Worm (Caenorhabditis elegans) whole organism, young adult: ENCODE results near the gene fic-1.
A peak's percentile ranks its signal among the peaks of the same experiment; 100 is the strongest.

Experiments
- B0336.3 ChIP-seq: fragments of 200-800 bp; sonication (Bioruptor generic); IDR thresholded peaks from 2 replicates; pipeline ENCODE4 v1.3.6; 2022; ENCODE audit warnings: missing genetic modification characterization, missing compliant biosample characterization
- C06A6.2 ChIP-seq: fragments of 200-800 bp; sonication (Bioruptor generic); conservative IDR thresholded peaks from 2 replicates; pipeline ENCODE4 v1.3.6; 2022; ENCODE audit warnings: missing genetic modification characterization, missing compliant biosample characterization
- C17E4.6 ChIP-seq: fragments of 200-800 bp; sonication (Bioruptor generic); IDR thresholded peaks from 2 replicates; pipeline ENCODE4 v1.3.6; 2022; ENCODE audit warnings: missing genetic modification reagents, missing genetic modification characterization, missing compliant biosample characterization
- F49E8.2 ChIP-seq: sonication (generic microtip); optimal IDR thresholded peaks from 3 replicates; lab custom pipeline; 2017; ENCODE audit warnings: missing genetic modification characterization, mild to moderate bottlenecking, missing compliant biosample characterization, antibody characterized with exemption, moderate library complexity; ENCODE audit not compliant: insufficient read depth
- F52B5.7 ChIP-seq: sonication (generic microtip); optimal IDR thresholded peaks from 2 replicates; lab custom pipeline; 2016; ENCODE audit warnings: mild to moderate bottlenecking, missing genetic modification characterization, missing compliant biosample characterization
- F55B11.4 ChIP-seq: sonication (generic microtip); optimal IDR thresholded peaks from 2 replicates; lab custom pipeline; 2016; ENCODE audit warnings: missing compliant biosample characterization, missing genetic modification characterization, borderline replicate concordance; ENCODE audit not compliant: insufficient read depth
- F57A8.1 ChIP-seq: fragments of 200-800 bp; sonication (Bioruptor generic); optimal IDR thresholded peaks from 2 replicates; lab custom pipeline; 2018; ENCODE audit warnings: mild to moderate bottlenecking, missing genetic modification characterization, moderate library complexity, missing compliant biosample characterization
- K12H6.12 ChIP-seq: fragments of 200-800 bp; sonication (Bioruptor generic); optimal IDR thresholded peaks from 2 replicates; lab custom pipeline; 2018; ENCODE audit warnings: mild to moderate bottlenecking, missing genetic modification characterization, missing compliant biosample characterization
- T07F8.4 ChIP-seq: sonication (generic microtip); optimal IDR thresholded peaks from 2 replicates; lab custom pipeline; 2016; ENCODE audit warnings: mild to moderate bottlenecking, missing genetic modification characterization, moderate library complexity, missing compliant biosample characterization
- Y53G8AR.9 ChIP-seq: fragments of 200-800 bp; sonication (Bioruptor generic); conservative IDR thresholded peaks from 2 replicates; pipeline ENCODE4 v1.3.6; 2022; ENCODE audit warnings: missing genetic modification reagents, missing genetic modification characterization, missing compliant biosample characterization
- Y95B8A.8 ChIP-seq: fragments of 200-800 bp; sonication (Bioruptor generic); IDR thresholded peaks from 2 replicates; pipeline ENCODE4 v1.3.6; 2022; ENCODE audit warnings: missing genetic modification reagents, missing genetic modification characterization, missing compliant biosample characterization
- ZK185.1 ChIP-seq: sonication (generic microtip); optimal IDR thresholded peaks from 2 replicates; lab custom pipeline; 2016; ENCODE audit warnings: mild to moderate bottlenecking, missing genetic modification characterization, missing compliant biosample characterization; ENCODE audit not compliant: poor library complexity, severe bottlenecking
- ama-1 ChIP-seq, 3 experiments: fragments of 150-350 bp in 1 of 3; sonication (generic microtip) in 2 of 3; optimal IDR thresholded peaks; 2 replicates each; lab custom pipeline; 2014 to 2018; ENCODE audit warnings: missing biosample characterization in 2 of 3, missing genetic modification characterization in 2 of 3, missing genetic modification reagents in 2 of 3
- atf-7 ChIP-seq: sonication (generic microtip); optimal IDR thresholded peaks from 2 replicates; lab custom pipeline; 2017; ENCODE audit warnings: mild to moderate bottlenecking, missing genetic modification characterization, missing compliant biosample characterization
- attf-5 ChIP-seq: fragments of 200-800 bp; sonication (Bioruptor generic); optimal IDR thresholded peaks from 2 replicates; lab custom pipeline; 2018; ENCODE audit warnings: mild to moderate bottlenecking, missing genetic modification characterization, missing compliant biosample characterization
- cebp-1 ChIP-seq, 2 experiments: fragments of 200-800 bp in 1 of 2; sonication (Bioruptor generic) in 1 of 2; sonication (generic microtip) in 1 of 2; IDR thresholded peaks in 1 of 2; optimal IDR thresholded peaks in 1 of 2; 2 replicates each; pipeline versions ENCODE4 v1.3.6 to Lab custom; 2017 to 2022; ENCODE audit warnings: missing compliant biosample characterization in 2 of 2, missing genetic modification characterization in 2 of 2, mild to moderate bottlenecking in 1 of 2, missing genetic modification reagents in 1 of 2, moderate library complexity in 1 of 2
- cebp-2 ChIP-seq: fragments of 200-800 bp; sonication (Bioruptor generic); IDR thresholded peaks from 2 replicates; pipeline ENCODE4 v1.3.6; 2022; ENCODE audit warnings: missing genetic modification characterization, missing compliant biosample characterization
- ceh-27 ChIP-seq: fragments of 200-800 bp; sonication (Bioruptor generic); optimal IDR thresholded peaks from 2 replicates; lab custom pipeline; 2018; ENCODE audit warnings: mild to moderate bottlenecking, missing genetic modification characterization, moderate library complexity, missing compliant biosample characterization
- ceh-40 ChIP-seq: fragments of 200-800 bp; sonication (Bioruptor generic); IDR thresholded peaks from 2 replicates; pipeline ENCODE4 v1.3.6; 2022; ENCODE audit warnings: missing genetic modification characterization, missing compliant biosample characterization
- die-1 ChIP-seq: sonication (generic microtip); optimal IDR thresholded peaks from 2 replicates; lab custom pipeline; 2016; ENCODE audit warnings: missing genotype, mild to moderate bottlenecking, missing genetic modification characterization, missing compliant biosample characterization
- dpl-1 ChIP-seq: fragments of 150-350 bp; optimal IDR thresholded peaks from 2 replicates; lab custom pipeline; 2014; ENCODE audit warnings: missing biosample characterization, missing genetic modification reagents, missing genetic modification characterization
- egrh-3 ChIP-seq: fragments of 200-800 bp; sonication (Bioruptor generic); IDR thresholded peaks from 2 replicates; pipeline ENCODE4 v1.3.6; 2022; ENCODE audit warnings: missing genetic modification reagents, missing genetic modification characterization, missing compliant biosample characterization
- gei-17 ChIP-seq: fragments of 200-800 bp; sonication (Bioruptor generic); optimal IDR thresholded peaks from 2 replicates; lab custom pipeline; 2018; ENCODE audit warnings: mild to moderate bottlenecking, missing genetic modification characterization, missing compliant biosample characterization
- hmg-1.2 ChIP-seq: fragments of 200-800 bp; sonication (Bioruptor generic); IDR thresholded peaks from 2 replicates; pipeline ENCODE4 v1.3.6; 2022; ENCODE audit warnings: missing genetic modification reagents, missing genetic modification characterization, missing compliant biosample characterization
- hmg-20 ChIP-seq: fragments of 200-800 bp; sonication (Bioruptor generic); IDR thresholded peaks from 2 replicates; pipeline ENCODE4 v1.3.6; 2022; ENCODE audit warnings: missing genetic modification reagents, missing genetic modification characterization, missing compliant biosample characterization
- let-607 ChIP-seq, 2 experiments: fragments of 200-800 bp in 1 of 2; sonication (Bioruptor generic) in 1 of 2; sonication (generic microtip) in 1 of 2; optimal IDR thresholded peaks; 2 replicates each; lab custom pipeline; 2016 to 2018; ENCODE audit warnings: mild to moderate bottlenecking in 2 of 2, missing compliant biosample characterization in 2 of 2, missing genetic modification characterization in 2 of 2, moderate library complexity in 2 of 2, missing genotype in 1 of 2
- lin-26 ChIP-seq: fragments of 200-800 bp; sonication (Bioruptor generic); IDR thresholded peaks from 2 replicates; pipeline ENCODE4 v1.3.6; 2022; ENCODE audit warnings: missing genetic modification reagents, missing genetic modification characterization, missing compliant biosample characterization
- lin-35 ChIP-seq, 3 experiments: fragments of 150-350 bp in 2 of 3; sonication (generic microtip) in 1 of 3; optimal IDR thresholded peaks; 2 replicates each; lab custom pipeline; 2014 to 2018; ENCODE audit warnings: missing biosample characterization in 3 of 3, missing genetic modification characterization in 3 of 3, missing genetic modification reagents in 3 of 3
- lir-1 ChIP-seq: fragments of 200-800 bp; sonication (Bioruptor generic); conservative IDR thresholded peaks from 2 replicates; pipeline ENCODE4 v1.3.6; 2022; ENCODE audit warnings: missing genetic modification reagents, missing genetic modification characterization, missing compliant biosample characterization
- madf-10 ChIP-seq: sonication (generic microtip); optimal IDR thresholded peaks from 2 replicates; lab custom pipeline; 2016; ENCODE audit warnings: mild to moderate bottlenecking, missing genetic modification characterization, missing compliant biosample characterization
- madf-3 ChIP-seq: fragments of 200-800 bp; sonication (Bioruptor generic); IDR thresholded peaks from 2 replicates; pipeline ENCODE4 v1.3.6; 2022; ENCODE audit warnings: missing genetic modification reagents, missing genetic modification characterization, missing compliant biosample characterization
- mcd-1 ChIP-seq: fragments of 200-800 bp; sonication (Bioruptor generic); IDR thresholded peaks from 2 replicates; pipeline ENCODE4 v1.3.6; 2022; ENCODE audit warnings: missing genetic modification reagents, missing genetic modification characterization, missing compliant biosample characterization
- nhr-80 ChIP-seq: sonication (generic microtip); optimal IDR thresholded peaks from 2 replicates; lab custom pipeline; 2016; ENCODE audit warnings: missing genetic modification characterization, missing compliant biosample characterization
- pbrm-1 ChIP-seq: fragments of 200-800 bp; sonication (Bioruptor generic); IDR thresholded peaks from 2 replicates; pipeline ENCODE4 v1.3.6; 2022; ENCODE audit warnings: missing genetic modification reagents, missing genetic modification characterization, missing compliant biosample characterization
- snpc-4 ChIP-seq, 5 experiments: fragments of 150-350 bp in 1 of 5; sonication (generic microtip) in 4 of 5; optimal IDR thresholded peaks; 2 replicates each; lab custom pipeline; 2014 to 2018; ENCODE audit warnings: missing genetic modification characterization in 5 of 5, missing biosample characterization in 3 of 5, antibody characterized with exemption in 2 of 5, mild to moderate bottlenecking in 2 of 5, missing compliant biosample characterization in 2 of 5, missing genotype in 2 of 5, moderate library complexity in 2 of 5, missing genetic modification reagents in 1 of 5
- somi-1 ChIP-seq: fragments of 200-800 bp; sonication (Bioruptor generic); optimal IDR thresholded peaks from 2 replicates; lab custom pipeline; 2018; ENCODE audit warnings: mild to moderate bottlenecking, missing genetic modification characterization, missing compliant biosample characterization
- tbp1 ChIP-seq: fragments of 200-800 bp; sonication (Bioruptor generic); optimal IDR thresholded peaks from 2 replicates; lab custom pipeline; 2018; ENCODE audit warnings: mild to moderate bottlenecking, missing genetic modification characterization, missing compliant biosample characterization
- unc-62 ChIP-seq: fragments of 150-350 bp; optimal IDR thresholded peaks from 2 replicates; lab custom pipeline; 2014; ENCODE audit warnings: missing biosample characterization, missing genetic modification reagents, missing genetic modification characterization
- ztf-18 ChIP-seq: sonication (generic microtip); optimal IDR thresholded peaks from 2 replicates; lab custom pipeline; 2016; ENCODE audit warnings: missing genotype, mild to moderate bottlenecking, missing genetic modification characterization, missing compliant biosample characterization
- ztf-22 ChIP-seq: fragments of 200-800 bp; sonication (Bioruptor generic); optimal IDR thresholded peaks from 2 replicates; lab custom pipeline; 2018; ENCODE audit warnings: mild to moderate bottlenecking, missing genetic modification characterization, moderate library complexity, missing compliant biosample characterization

The fic-1 gene

ce11 chrIV:10933777-10934546 is 3.3 kb upstream of the fic-1 start (continued):
- TF ChIP-seq F49E8.2 (tag; lab: Kevin White, UChicago) (no peak), Y53G8AR.9 (peak; percentile 91), pbrm-1 (GFP tag; lab: Robert Waterston, UW) (peak; percentile 58; the same call in 1 of the 2 replicates), ztf-18 (tag; lab: Kevin White, UChicago) (no peak), ceh-27 (GFP tag; lab: Kevin White, UChicago) (no peak)

DNA sequence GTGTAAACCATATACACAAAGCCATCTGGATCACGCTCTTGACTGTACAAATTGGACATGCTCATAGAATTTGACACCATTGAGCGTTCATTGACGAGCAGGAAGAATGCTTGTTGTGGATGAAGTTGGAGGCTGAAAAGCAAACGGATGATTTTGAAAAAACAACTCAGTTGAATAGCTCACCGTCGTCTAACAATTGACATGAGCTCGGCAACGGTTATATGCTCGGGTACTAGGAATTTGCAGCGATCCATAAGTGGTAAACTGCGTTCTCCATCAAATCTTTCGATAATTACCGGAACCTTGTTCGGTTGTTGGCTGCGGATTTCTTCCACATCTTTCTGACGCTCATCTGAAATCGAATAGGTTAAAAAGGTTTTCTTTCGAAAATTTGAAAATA is 2.5 kb upstream of the fic-1 start:
- 0 out of 2 replicates have a peak, but pooled peaks have one; percentile 9 for TF ChIP-seq Y95B8A.8
- TF ChIP-seq F57A8.1 (GFP tag; lab: Kevin White, UChicago) = no peak
- no peak for TF ChIP-seq madf-3
- TF ChIP-seq pbrm-1 (GFP tag; lab: Robert Waterston, UW) = 0 out of 2 replicates have a peak, but pooled peaks have one; percentile 5
- peak; percentile 56 for TF ChIP-seq ama-1 (optimal IDR thresholded peaks at IDR 0.05; lab: Kevin White, UChicago)
- TF ChIP-seq ama-1 (GFP tag; optimal IDR thresholded peaks at IDR 0.05; lab: Kevin White, UChicago) = no peak
- 0 out of 2 replicates have a peak, but pooled peaks have one; percentile 7 for TF ChIP-seq C17E4.6 (GFP tag; lab: Robert Waterston, UW)

DNA sequence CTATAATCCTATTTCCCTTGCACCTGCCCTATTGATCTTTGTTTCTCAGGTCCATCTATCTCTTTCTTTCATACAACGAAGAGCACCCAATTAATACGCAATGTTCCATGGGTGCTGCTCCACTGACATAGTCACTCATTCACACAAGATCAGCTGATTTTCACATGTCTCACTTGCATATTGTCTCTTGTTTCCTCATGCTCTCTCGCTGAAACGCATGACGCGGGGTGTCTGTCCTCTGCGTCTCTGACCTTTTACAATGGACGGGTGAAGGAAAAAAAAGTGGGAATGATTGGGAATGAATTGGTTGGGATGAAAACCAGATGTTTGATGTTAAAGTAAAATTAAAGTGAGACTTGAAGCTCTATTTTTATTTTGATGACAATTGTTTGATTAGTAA is 1.9 kb upstream of the fic-1 start:
- TF ChIP-seq somi-1 (GFP tag; lab: Kevin White, UChicago) = peak; percentile 91
- TF ChIP-seq atf-7 (tag; lab: Kevin White, UChicago) = peak; percentile 74
- TF ChIP-seq cebp-1 (GFP tag; IDR thresholded peaks at IDR 0.05; lab: Robert Waterston, UW) = peak; percentile 45
- TF ChIP-seq cebp-1 (tag; optimal IDR thresholded peaks at IDR 0.05; lab: Kevin White, UChicago) = peak; percentile 85
- TF ChIP-seq die-1 (tag; lab: Kevin White, UChicago) = peak; percentile 46
- no peak for TF ChIP-seq snpc-4 (GFP tag; optimal IDR thresholded peaks at IDR 0.05; lab: Kevin White, UChicago)
- peak in 1 of 4 experiments; percentile 10 for TF ChIP-seq snpc-4 (tag; optimal IDR thresholded peaks at IDR 0.05; lab: Kevin White, UChicago)
- TF ChIP-seq K12H6.12 (tag; lab: Kevin White, UChicago) = peak; percentile 71
- TF ChIP-seq B0336.3 (GFP tag; lab: Robert Waterston, UW) = peak; percentile 17; the same call in 1 of the 2 replicates
- TF ChIP-seq madf-10 (tag; lab: Kevin White, UChicago) = peak; percentile 59
- TF ChIP-seq T07F8.4 (tag; lab: Kevin White, UChicago) = no peak
- peak; percentile 71 for TF ChIP-seq ZK185.1
- TF ChIP-seq mcd-1 (GFP tag; lab: Robert Waterston, UW) = peak; percentile 76
- no peak for TF ChIP-seq nhr-80 (tag; lab: Kevin White, UChicago)
- TF ChIP-seq Y95B8A.8 = peak; percentile 88
- no peak for TF ChIP-seq cebp-2 (GFP tag; lab: Robert Waterston, UW)
- peak; percentile 55 for TF ChIP-seq lir-1 (GFP tag; lab: Robert Waterston, UW)
- TF ChIP-seq ceh-40 (GFP tag; lab: Robert Waterston, UW) = 0 out of 2 replicates have a peak, but pooled peaks have one; percentile 27
- peak; percentile 72 for TF ChIP-seq attf-5 (GFP tag; lab: Kevin White, UChicago)
- TF ChIP-seq unc-62 (GFP tag; lab: Kevin White, UChicago) = peak; percentile 73
- TF ChIP-seq F55B11.4 = no peak
- no peak for TF ChIP-seq hmg-20 (GFP tag; lab: Robert Waterston, UW)
- TF ChIP-seq Y53G8AR.9 = peak; percentile 47; the same call in 1 of the 2 replicates
- peak; percentile 66; the same call in 1 of the 2 replicates for TF ChIP-seq C06A6.2 (GFP tag; lab: Robert Waterston, UW)
- no peak for TF ChIP-seq gei-17 (GFP tag; lab: Kevin White, UChicago)
- peak in 1 of 3 experiments; percentile 85 for TF ChIP-seq lin-35 (GFP tag; optimal IDR thresholded peaks at IDR 0.05; lab: Kevin White, UChicago)
- TF ChIP-seq let-607 (tag; optimal IDR thresholded peaks at IDR 0.05; lab: Kevin White, UChicago) = peak in 1 of 2 experiments; percentile 14
- TF ChIP-seq hmg-1.2 (GFP tag; lab: Robert Waterston, UW) = peak; percentile 77
- peak; percentile 29; the same call in 1 of the 2 replicates for TF ChIP-seq egrh-3 (GFP tag; lab: Robert Waterston, UW)
- peak; percentile 75 for TF ChIP-seq ztf-22 (GFP tag; lab: Kevin White, UChicago)
- peak; percentile 73 for TF ChIP-seq F52B5.7 (tag; lab: Kevin White, UChicago)
- TF ChIP-seq dpl-1 (GFP tag; lab: Kevin White, UChicago) = no peak
- TF ChIP-seq lin-26 = 0 out of 2 replicates have a peak, but pooled peaks have one; percentile 65
- TF ChIP-seq tbp1 (GFP tag; lab: Kevin White, UChicago) = peak; percentile 54
- TF ChIP-seq pbrm-1 (GFP tag; lab: Robert Waterston, UW) = peak; percentile 74
